Worm (Caenorhabditis elegans) whole organism, L1 larva: ENCODE results near the gene clec-67.

Experiments
- alr-1 ChIP-seq: fragments of 200-800 bp; sonication (Bioruptor generic); optimal IDR thresholded peaks from 2 replicates; lab custom pipeline; 2018; ENCODE audit warnings: borderline replicate concordance, mild to moderate bottlenecking, missing genetic modification characterization, missing compliant biosample characterization
- fos-1 ChIP-seq: fragments of 150-350 bp; optimal IDR thresholded peaks from 2 replicates; lab custom pipeline; 2014; ENCODE audit warnings: missing biosample characterization, missing genetic modification characterization
- lin-39 ChIP-seq: fragments of 150-350 bp; optimal IDR thresholded peaks from 2 replicates; lab custom pipeline; 2014; ENCODE audit warnings: missing biosample characterization, missing genetic modification reagents, missing genetic modification characterization
- mep-1 ChIP-seq: fragments of 150-350 bp; optimal IDR thresholded peaks from 2 replicates; lab custom pipeline; 2014; ENCODE audit warnings: missing biosample characterization, missing genetic modification characterization
- nhr-28 ChIP-seq: fragments of 150-350 bp; optimal IDR thresholded peaks from 2 replicates; lab custom pipeline; 2014; ENCODE audit warnings: missing biosample characterization, missing genetic modification characterization
- ztf-4 ChIP-seq: fragments of 150-350 bp; optimal IDR thresholded peaks from 2 replicates; lab custom pipeline; 2014; ENCODE audit warnings: missing biosample characterization, missing genetic modification characterization

ce11 chrIV:3899719-3900554 is 22.0 kb upstream of the clec-67 start, which contains the start of gene srz-62:
- TF ChIP-seq mep-1 (tag; lab: Kevin White, UChicago) (no peak), alr-1 (tag; lab: Kevin White, UChicago) (no peak), ztf-4 (no peak), lin-39 (tag; lab: Kevin White, UChicago) (no peak), fos-1 (tag; lab: Kevin White, UChicago) (no peak), nhr-28 (tag; lab: Kevin White, UChicago) (no peak)
